Fruit fly (Drosophila melanogaster) whole organism, prepupa: ENCODE data around the gene CG4306.
A peak's percentile ranks its signal among the peaks of the same experiment; 100 is the strongest.
"Not testable (repeated sequence)": the region's sequence is repeated elsewhere in the genome, so short reads cannot be mapped to it uniquely, and the experiment has no call there.

Experiments used
- Blimp-1 ChIP-seq: fragments of 200-800 bp; sonication (Bioruptor generic); optimal IDR thresholded peaks from 3 replicates; lab custom pipeline; 2017; ENCODE audit warnings: missing biosample characterization, missing genetic modification characterization, mild to moderate bottlenecking, moderate library complexity, missing genetic modification reagents
- CG10631 ChIP-seq: fragments of 200-800 bp; sonication (Bioruptor generic); optimal IDR thresholded peaks from 2 replicates; lab custom pipeline; 2016; ENCODE audit warnings: missing biosample characterization, missing genetic modification characterization
- CG10669 ChIP-seq: fragments of 200-800 bp; sonication (Bioruptor generic); optimal IDR thresholded peaks from 3 replicates; lab custom pipeline; 2018; ENCODE audit warnings: missing biosample characterization, mild to moderate bottlenecking, missing genetic modification characterization, moderate library complexity
- CG11294 ChIP-seq: fragments of 200-800 bp; sonication (Bioruptor generic); IDR thresholded peaks from 2 replicates; pipeline ENCODE4 v1.3.6; 2022; ENCODE audit warnings: missing biosample characterization, missing genetic modification characterization
- CG11762 ChIP-seq: fragments of 200-800 bp; sonication (Bioruptor generic); optimal IDR thresholded peaks from 3 replicates; lab custom pipeline; 2016; ENCODE audit warnings: missing biosample characterization, missing genetic modification characterization; ENCODE audit not compliant: insufficient read depth
- CG11902 ChIP-seq: fragments of 200-800 bp; sonication (Bioruptor generic); optimal IDR thresholded peaks from 3 replicates; lab custom pipeline; 2016; ENCODE audit warnings: missing biosample characterization, missing genetic modification characterization
- CG15336 ChIP-seq: fragments of 200-800 bp; sonication (Bioruptor generic); IDR thresholded peaks from 2 replicates; pipeline ENCODE4 v1.3.6; 2022; ENCODE audit warnings: missing biosample characterization, missing genetic modification characterization
- CG16779 ChIP-seq: fragments of 200-800 bp; sonication (Bioruptor generic); optimal IDR thresholded peaks from 3 replicates; lab custom pipeline; 2017; ENCODE audit warnings: missing biosample characterization, mild to moderate bottlenecking, missing genetic modification characterization
- CG31627 ChIP-seq: fragments of 200-800 bp; sonication (Bioruptor generic); optimal IDR thresholded peaks from 3 replicates; lab custom pipeline; 2016; ENCODE audit warnings: missing biosample characterization, missing genetic modification characterization
- CG34406 ChIP-seq: fragments of 200-800 bp; sonication (Bioruptor generic); optimal IDR thresholded peaks from 3 replicates; lab custom pipeline; 2016; ENCODE audit warnings: missing biosample characterization, missing genetic modification characterization
- CG4318 ChIP-seq: fragments of 200-800 bp; sonication (Bioruptor generic); optimal IDR thresholded peaks from 3 replicates; lab custom pipeline; 2017; ENCODE audit warnings: missing biosample characterization, mild to moderate bottlenecking, missing genetic modification characterization
- CG6163 ChIP-seq: fragments of 200-800 bp; sonication (Bioruptor generic); IDR thresholded peaks from 3 replicates; pipeline ENCODE4 v1.3.6; 2022; ENCODE audit warnings: missing biosample characterization, missing genetic modification characterization
- CG6854 ChIP-seq: fragments of 200-800 bp; sonication (Bioruptor generic); optimal IDR thresholded peaks from 2 replicates; lab custom pipeline; 2017; ENCODE audit warnings: missing biosample characterization, mild to moderate bottlenecking, missing genetic modification characterization
- CG8319 ChIP-seq: fragments of 200-800 bp; sonication (Bioruptor generic); optimal IDR thresholded peaks from 3 replicates; lab custom pipeline; 2016; ENCODE audit warnings: missing biosample characterization, missing genetic modification characterization
- CG8632 ChIP-seq: fragments of 200-800 bp; sonication (Bioruptor generic); optimal IDR thresholded peaks from 3 replicates; lab custom pipeline; 2016; ENCODE audit warnings: missing biosample characterization, missing genetic modification characterization
- CG9139 ChIP-seq: fragments of 200-800 bp; sonication (Bioruptor generic); optimal IDR thresholded peaks from 3 replicates; lab custom pipeline; 2017; ENCODE audit warnings: missing biosample characterization, mild to moderate bottlenecking, missing genetic modification characterization
- Eip78C ChIP-seq: fragments of 200-800 bp; sonication (Bioruptor generic); peaks from one replicate; lab custom pipeline; 2016; ENCODE audit warnings: missing biosample characterization, missing genetic modification characterization
- Eip93F ChIP-seq: fragments of 200-800 bp; sonication (Bioruptor generic); optimal IDR thresholded peaks from 2 replicates; lab custom pipeline; 2016; ENCODE audit warnings: missing biosample characterization, mild to moderate bottlenecking, missing genetic modification characterization
- Ets21C ChIP-seq: fragments of 200-800 bp; sonication (Bioruptor generic); optimal IDR thresholded peaks from 3 replicates; lab custom pipeline; 2016; ENCODE audit warnings: missing biosample characterization, missing genetic modification characterization
- Ets96B ChIP-seq: fragments of 200-800 bp; optimal IDR thresholded peaks from 2 replicates; lab custom pipeline; 2019; ENCODE audit warnings: missing biosample characterization, mild to moderate bottlenecking, missing genetic modification characterization, moderate library complexity
- Gug ChIP-seq: fragments of 200-800 bp; sonication (Bioruptor generic); IDR thresholded peaks from 2 replicates; pipeline ENCODE4 v1.3.6; 2022; ENCODE audit warnings: missing biosample characterization, missing genetic modification characterization
- Hr38 ChIP-seq: sonication (Bioruptor generic); optimal IDR thresholded peaks from 2 replicates; lab custom pipeline; 2016; ENCODE audit warnings: missing biosample characterization, missing genetic modification characterization
- Hr39 ChIP-seq: fragments of 200-800 bp; sonication (Bioruptor generic); optimal IDR thresholded peaks from 2 replicates; lab custom pipeline; 2016; ENCODE audit warnings: missing biosample characterization, missing genetic modification characterization
- Hr4 ChIP-seq: fragments of 200-800 bp; sonication (Bioruptor generic); optimal IDR thresholded peaks from 3 replicates; lab custom pipeline; 2016; ENCODE audit warnings: missing biosample characterization, missing genetic modification characterization
- Lpt ChIP-seq: fragments of 200-800 bp; sonication (Bioruptor generic); optimal IDR thresholded peaks from 3 replicates; lab custom pipeline; 2016; ENCODE audit warnings: missing biosample characterization, missing genetic modification characterization
- Smox ChIP-seq: fragments of 200-800 bp; sonication (Bioruptor generic); optimal IDR thresholded peaks from 3 replicates; lab custom pipeline; 2016; ENCODE audit warnings: missing biosample characterization, missing genetic modification characterization
- Sox102F ChIP-seq: fragments of 200-800 bp; sonication (Bioruptor generic); optimal IDR thresholded peaks from 2 replicates; lab custom pipeline; 2016; ENCODE audit warnings: missing biosample characterization, mild to moderate bottlenecking, missing genetic modification characterization
- Sox14 ChIP-seq: fragments of 200-800 bp; sonication (Bioruptor generic); optimal IDR thresholded peaks from 3 replicates; lab custom pipeline; 2016; ENCODE audit warnings: missing biosample characterization, missing genetic modification characterization
- achi ChIP-seq: fragments of 200-800 bp; sonication (Bioruptor generic); optimal IDR thresholded peaks from 3 replicates; lab custom pipeline; 2016; ENCODE audit warnings: missing biosample characterization, missing genetic modification characterization
- cyc ChIP-seq: fragments of 200-800 bp; sonication (Bioruptor generic); optimal IDR thresholded peaks from 3 replicates; lab custom pipeline; 2016; ENCODE audit warnings: missing biosample characterization, missing genetic modification characterization
- eg ChIP-seq: fragments of 200-800 bp; sonication (Bioruptor generic); IDR thresholded peaks from 3 replicates; pipeline ENCODE4 v1.3.6; 2022; ENCODE audit warnings: missing biosample characterization, missing genetic modification characterization
- fd59A ChIP-seq: fragments of 200-800 bp; sonication (Bioruptor generic); optimal IDR thresholded peaks from 2 replicates; lab custom pipeline; 2017; ENCODE audit warnings: missing biosample characterization, mild to moderate bottlenecking, missing genetic modification characterization, missing genetic modification reagents
- fd85E ChIP-seq: fragments of 200-800 bp; sonication (Bioruptor generic); optimal IDR thresholded peaks from 3 replicates; lab custom pipeline; 2016; ENCODE audit warnings: missing biosample characterization, missing genetic modification characterization
- fkh ChIP-seq: fragments of 200-800 bp; sonication (Bioruptor generic); optimal IDR thresholded peaks from 3 replicates; lab custom pipeline; 2017; ENCODE audit warnings: missing biosample characterization, mild to moderate bottlenecking, missing genetic modification characterization, moderate library complexity
- net ChIP-seq: fragments of 200-800 bp; sonication (Bioruptor generic); optimal IDR thresholded peaks from 3 replicates; lab custom pipeline; 2016; ENCODE audit warnings: missing biosample characterization, missing genetic modification characterization
- pdm3 ChIP-seq: fragments of 200-800 bp; sonication (Bioruptor generic); optimal IDR thresholded peaks from 3 replicates; lab custom pipeline; 2016; ENCODE audit warnings: missing biosample characterization, missing genetic modification characterization
- spab ChIP-seq: fragments of 200-800 bp; sonication (Bioruptor generic); optimal IDR thresholded peaks from 2 replicates; lab custom pipeline; 2017; ENCODE audit warnings: missing biosample characterization, mild to moderate bottlenecking, missing genetic modification characterization, missing genetic modification reagents
- ss ChIP-seq, 2 experiments: fragments of 200-800 bp; sonication (Bioruptor generic); optimal IDR thresholded peaks; 2 replicates in 1 of 2; 3 replicates in 1 of 2; lab custom pipeline; 2017 to 2018; ENCODE audit warnings: mild to moderate bottlenecking in 2 of 2, missing biosample characterization in 2 of 2, missing genetic modification characterization in 2 of 2, moderate library complexity in 1 of 2
- svp ChIP-seq: fragments of 200-800 bp; sonication (Bioruptor generic); peaks from one replicate; lab custom pipeline; 2016; ENCODE audit warnings: missing biosample characterization, missing genetic modification characterization
- topi ChIP-seq: fragments of 200-800 bp; sonication (Bioruptor generic); optimal IDR thresholded peaks from 3 replicates; lab custom pipeline; 2016; ENCODE audit warnings: missing biosample characterization, missing genetic modification characterization
- vri ChIP-seq: fragments of 200-800 bp; sonication (Bioruptor generic); optimal IDR thresholded peaks from 3 replicates; lab custom pipeline; 2016; ENCODE audit warnings: missing biosample characterization, mild to moderate bottlenecking, missing genetic modification characterization

CG4306 gene

DNA sequence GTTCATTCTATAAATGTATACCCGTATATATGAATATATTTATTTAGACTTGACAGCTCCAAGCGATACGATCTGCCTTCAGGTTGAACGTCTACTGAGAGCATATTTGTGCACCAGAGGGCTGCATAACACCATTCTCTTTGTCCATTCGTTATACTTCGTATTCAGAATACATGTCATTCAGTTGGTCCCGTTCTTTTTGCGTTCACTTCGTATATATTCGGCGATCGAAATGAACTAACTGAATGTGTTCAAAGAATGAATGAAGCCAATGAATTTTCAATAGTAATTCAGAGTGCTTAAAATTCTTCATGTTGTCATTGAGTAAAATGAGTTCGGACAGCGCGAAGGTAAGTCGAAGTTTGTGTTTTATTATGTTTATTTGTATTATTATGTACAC is at the start of gene CG4306:
Gene CG4306 (minus strand): TSS at position 101 of the 400 bp plus-strand sequence.
- TF ChIP-seq CG16779 (tag; lab: Kevin White, UChicago) (no peak), Sox14 (GFP tag; lab: Kevin White, UChicago) (no peak), Hr4 (GFP tag; lab: Kevin White, UChicago) (no peak), fd59A (GFP tag; lab: Kevin White, UChicago) (no peak), net (no peak), Lpt (GFP tag; lab: Kevin White, UChicago) (no peak), svp (GFP tag; lab: Kevin White, UChicago) (peak; percentile 30), Sox102F (GFP tag; lab: Kevin White, UChicago) (no peak), achi (GFP tag; lab: Kevin White, UChicago) (no peak)

dm6 chr3L:18502425-18502824 is 39.5 kb upstream of the CG4306 start, which contains the start of gene AstC-R2:
AstC-R2 (minus strand) TSS chr3L:18502557.
- TF ChIP-seq CG9139 (GFP tag; lab: Kevin White, UChicago) (no peak), pdm3 (GFP tag; lab: Kevin White, UChicago) (no peak), svp (GFP tag; lab: Kevin White, UChicago) (no peak), CG15336 (GFP tag; lab: Robert Waterston, UW) (no peak), ss (GFP tag; optimal IDR thresholded peaks at IDR 0.05; lab: Kevin White, UChicago) (no peak), Hr4 (GFP tag; lab: Kevin White, UChicago) (no peak), cyc (GFP tag; lab: Kevin White, UChicago) (no peak), Sox14 (GFP tag; lab: Kevin White, UChicago) (no peak)

dm6 chr3L:18472284-18472683 is 9.3 kb upstream of the CG4306 start, which contains the start of gene Met75Ca:
Met75Ca (minus strand) TSS chr3L:18472384.
- not testable (repeated sequence) for TF ChIP-seq Lpt (GFP tag; lab: Kevin White, UChicago); topi (GFP tag; lab: Kevin White, UChicago); eg (GFP tag; lab: Robert Waterston, UW)

DNA sequence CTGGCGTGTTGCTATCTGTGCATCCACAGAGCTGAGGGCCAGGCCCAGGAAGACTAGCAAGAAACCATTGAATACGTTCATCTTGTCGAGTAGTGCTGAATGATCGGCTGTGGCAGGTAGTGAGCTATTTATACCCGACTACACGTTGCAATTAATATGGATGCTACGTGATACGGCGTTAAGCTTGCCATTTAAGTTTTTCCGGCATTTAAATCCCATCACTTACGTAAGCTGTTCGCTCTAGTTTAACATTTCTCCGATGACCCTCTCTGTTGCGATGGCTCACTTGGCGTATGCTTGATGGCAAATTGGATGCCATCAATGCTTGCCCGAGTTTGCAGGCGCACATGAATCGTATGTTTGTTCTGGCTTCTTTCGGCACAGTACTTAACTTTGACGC is 6.6 kb upstream of the CG4306 start, which contains the start of gene Met75Cb:
Gene Met75Cb (minus strand): TSS at position 101 of the 400 bp plus-strand sequence.
- TF ChIP-seq CG4318, Eip93F, CG31627 (GFP tag; lab: Kevin White, UChicago): not testable (repeated sequence)

DNA sequence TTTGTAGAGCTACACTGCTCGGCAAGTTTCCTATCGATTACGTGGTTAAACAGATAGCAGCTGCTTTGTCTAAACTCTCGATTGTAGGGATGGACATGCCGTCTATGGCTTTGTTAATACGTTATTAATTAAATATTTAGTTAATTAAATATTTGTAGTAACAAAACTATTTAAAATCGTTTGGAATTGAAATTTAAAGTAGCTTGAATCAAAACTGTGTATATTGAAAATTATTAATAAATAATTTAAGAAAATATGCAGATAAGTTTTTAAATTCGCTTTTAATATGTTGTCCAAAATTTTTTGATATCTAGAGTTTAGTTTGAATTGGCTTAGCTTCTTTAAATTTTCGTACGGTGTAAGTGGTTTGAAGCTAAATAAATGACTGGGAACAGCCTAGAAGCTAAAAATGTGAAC is 2.0 kb downstream of the CG4306 start, which contains the start of gene CG32196:
Gene CG32196 (minus strand): TSS at position 38 of the 417 bp plus-strand sequence.
- TF ChIP-seq CG15336 (GFP tag; lab: Robert Waterston, UW) (no peak), CG10669 (GFP tag; lab: Kevin White, UChicago) (peak; percentile 23), CG8632 (no peak), CG10631 (peak; percentile 59), CG11902 (GFP tag; lab: Kevin White, UChicago) (no peak), CG34406 (GFP tag; lab: Kevin White, UChicago) (peak; percentile 13), achi (GFP tag; lab: Kevin White, UChicago) (peak; percentile 63), svp (GFP tag; lab: Kevin White, UChicago) (peak; percentile 60), CG31627 (GFP tag; lab: Kevin White, UChicago) (no peak), topi (GFP tag; lab: Kevin White, UChicago) (no peak), eg (GFP tag; lab: Robert Waterston, UW) (no peak; the same call in 2 of the 3 replicates), CG11294 (GFP tag; lab: Robert Waterston, UW) (no peak), fd85E (GFP tag; lab: Kevin White, UChicago) (no peak), CG6163 (GFP tag; lab: Robert Waterston, UW) (no peak), Hr39 (GFP tag; lab: Kevin White, UChicago) (no peak), CG11762 (no peak), Sox102F (GFP tag; lab: Kevin White, UChicago) (no peak), vri (GFP tag; lab: Kevin White, UChicago) (no peak), pdm3 (GFP tag; lab: Kevin White, UChicago) (peak; percentile 15), Hr38 (GFP tag; lab: Kevin White, UChicago) (no peak), Gug (GFP tag; lab: Robert Waterston, UW) (peak; percentile 42; the same call in 1 of the 2 replicates), CG6854 (GFP tag; lab: Kevin White, UChicago) (no peak), Sox14 (GFP tag; lab: Kevin White, UChicago) (no peak), Blimp-1 (GFP tag; lab: Kevin White, UChicago) (no peak), Ets21C (GFP tag; lab: Kevin White, UChicago) (no peak), spab (GFP tag; lab: Kevin White, UChicago) (no peak), Eip78C (GFP tag; lab: Kevin White, UChicago) (no peak), Hr4 (GFP tag; lab: Kevin White, UChicago) (peak; percentile 28), Lpt (GFP tag; lab: Kevin White, UChicago) (no peak), Smox (GFP tag; lab: Kevin White, UChicago) (no peak), fkh (GFP tag; lab: Kevin White, UChicago) (peak; percentile 79), CG8319 (GFP tag; lab: Kevin White, UChicago) (no peak), Ets96B (peak; percentile 54)
